Worm (Caenorhabditis elegans): Measurements from ENCODE around the gene spe-45.

Gene spe-45

DNA sequence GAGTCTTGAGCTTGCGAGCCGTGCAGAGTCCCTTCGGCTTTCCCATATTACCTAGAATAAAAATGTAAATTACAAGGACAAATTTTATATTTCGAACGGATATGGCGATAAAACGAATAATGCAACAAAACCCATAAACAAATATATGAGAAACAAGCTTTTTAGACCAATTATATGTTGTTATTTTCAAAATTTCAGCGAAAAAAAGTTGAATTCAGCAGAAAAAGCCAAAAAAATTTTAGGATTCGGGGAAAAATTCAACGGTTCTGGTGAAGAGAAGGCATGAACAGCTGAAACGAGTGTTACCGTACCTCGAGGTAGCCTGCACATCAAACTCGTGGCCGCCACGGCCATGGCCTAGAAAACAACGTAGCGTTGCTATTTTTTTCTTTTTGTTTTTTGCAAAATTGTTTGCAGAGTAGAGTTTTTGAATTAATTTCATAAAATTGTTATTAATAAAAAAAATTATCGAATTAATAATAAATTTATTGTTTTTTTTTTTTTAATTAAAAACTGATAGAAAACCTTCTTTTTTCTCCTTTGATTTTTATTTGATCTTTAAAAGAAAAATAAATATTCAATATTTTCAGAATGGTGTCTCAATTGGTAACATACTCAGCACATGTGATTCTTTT, 1.2 kb upstream of the spe-45 start, which contains the start of the genes rps-23 and dpm-3 (continued):
- peak; percentile 62 for TF ChIP-seq dve-1 (tag; optimal IDR thresholded peaks at IDR 0.05)
- TF ChIP-seq ceh-30 (tag; optimal IDR thresholded peaks at IDR 0.05), result peak; percentile 13
- TF ChIP-seq ceh-34 (tag; optimal IDR thresholded peaks at IDR 0.05), result peak; percentile 67
- peak; percentile 20 for TF ChIP-seq hlh-6 (tag; optimal IDR thresholded peaks at IDR 0.05)
- peak; percentile 58 for TF ChIP-seq Y22D7AL.16 (tag; optimal IDR thresholded peaks at IDR 0.05)
- TF ChIP-seq pqm-1 (tag; optimal IDR thresholded peaks at IDR 0.05), result peak; percentile 49
- peak; percentile 93 for TF ChIP-seq ets-4 (tag; optimal IDR thresholded peaks at IDR 0.05)
- TF ChIP-seq sdc-2 (tag; optimal IDR thresholded peaks at IDR 0.05), result peak; percentile 6
- no peak for TF ChIP-seq nhr-11 (tag; optimal IDR thresholded peaks at IDR 0.05)
- TF ChIP-seq K02D7.2 (tag; optimal IDR thresholded peaks at IDR 0.05), result no peak
- TF ChIP-seq ttx-3 (tag; optimal IDR thresholded peaks at IDR 0.05), result peak; percentile 36
- no peak for TF ChIP-seq ceh-9 (tag; optimal IDR thresholded peaks at IDR 0.05)
- TF ChIP-seq ceh-19 (GFP tag; optimal IDR thresholded peaks at IDR 0.05), result no peak
- peak; percentile 69 for TF ChIP-seq hlh-30 (tag; optimal IDR thresholded peaks at IDR 0.05; ENCODE audit: insufficient read depth)
- no peak for TF ChIP-seq C38D4.7 (GFP tag; optimal IDR thresholded peaks at IDR 0.05)
- TF ChIP-seq T23F11.4 (GFP tag; optimal IDR thresholded peaks at IDR 0.05), result peak; percentile 10
- no peak for TF ChIP-seq odd-2 (tag; optimal IDR thresholded peaks at IDR 0.05)

- TF ChIP-seq ceh-9 (tag; optimal IDR thresholded peaks at IDR 0.05) (no peak), hlh-15 (tag; optimal IDR thresholded peaks at IDR 0.05) (no peak), madf-2 (tag; optimal IDR thresholded peaks at IDR 0.05) (no peak), ceh-22 (tag; optimal IDR thresholded peaks at IDR 0.05) (no peak), unc-3 (GFP tag; conservative IDR thresholded peaks at IDR 0.05) (no peak), unc-3 (tag; optimal IDR thresholded peaks at IDR 0.05) (no peak), nhr-232 (tag; optimal IDR thresholded peaks at IDR 0.05) (no peak), ceh-45 (GFP tag; IDR thresholded peaks at IDR 0.05) (no peak), dve-1 (tag; optimal IDR thresholded peaks at IDR 0.05) (no peak), dmd-4 (tag; optimal IDR thresholded peaks at IDR 0.05; ENCODE audit: borderline replicate concordance) (no peak), hlh-6 (tag; optimal IDR thresholded peaks at IDR 0.05) (no peak), lin-11 (tag; optimal IDR thresholded peaks at IDR 0.05) (no peak), ttx-3 (tag; optimal IDR thresholded peaks at IDR 0.05) (no peak), elt-2 (tag; optimal IDR thresholded peaks at IDR 0.05) (no peak), K09A11.1 (tag; optimal IDR thresholded peaks at IDR 0.05; ENCODE audit: insufficient read depth) (no peak)
These were observed 4.8 kb downstream of the spe-45 start, which contains the start of gene F28D1.6 for ce11 chrIV:12385061-12385460. TSS of gene F28D1.6 (minus strand) at chrIV:12385161.

- TF ChIP-seq che-1 (tag; optimal IDR thresholded peaks at IDR 0.05) (no peak), ceh-24 (tag; optimal IDR thresholded peaks at IDR 0.05) (no peak)
These were observed 7.0 kb downstream of the spe-45 start, which contains the start of gene thn-2 for ce11 chrIV:12382864-12383263. TSS of gene thn-2 (plus strand) at chrIV:12383170.

DNA sequence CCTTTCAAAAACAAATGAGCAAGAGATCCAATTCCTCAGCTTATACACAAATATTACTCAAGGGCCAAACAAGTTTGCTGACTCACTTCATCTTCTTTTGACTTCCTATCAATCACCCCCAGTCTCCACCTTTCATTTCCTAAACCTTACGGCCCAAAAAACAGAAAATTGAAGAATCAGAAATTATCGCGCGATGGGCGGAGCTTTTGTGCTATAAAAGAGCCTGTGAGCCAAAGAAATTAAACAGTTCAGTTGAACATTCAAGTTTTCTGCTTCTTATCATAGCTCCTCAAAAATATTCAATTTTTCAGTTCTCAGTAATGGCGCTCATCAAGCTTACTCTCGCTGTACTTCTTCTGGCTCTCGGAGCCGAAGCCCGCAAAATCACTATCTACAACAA, 10.1 kb downstream of the spe-45 start, which contains the start of gene thn-1:
Gene thn-1, plus strand, starts transcription at position 301 of the 400 bp plus-strand sequence.
- TF ChIP-seq dve-1 (tag; optimal IDR thresholded peaks at IDR 0.05) (no peak), tbx-7 (tag; optimal IDR thresholded peaks at IDR 0.05) (no peak), lim-6 (tag; optimal IDR thresholded peaks at IDR 0.05) (no peak), pag-3 (tag; optimal IDR thresholded peaks at IDR 0.05; ENCODE audit: borderline replicate concordance) (no peak)

ce11 chrIV:12378919-12379318, 11.0 kb downstream of the spe-45 start:
- TF ChIP-seq ref-2 (tag; optimal IDR thresholded peaks at IDR 0.05) (no peak), gmeb-2 (tag; optimal IDR thresholded peaks at IDR 0.05) (no peak), ceh-2 (tag; optimal IDR thresholded peaks at IDR 0.05) (no peak), sox-2 (GFP tag; IDR thresholded peaks at IDR 0.05) (no peak), ceh-45 (GFP tag; IDR thresholded peaks at IDR 0.05) (no peak), madf-2 (tag; optimal IDR thresholded peaks at IDR 0.05) (no peak), tbx-2 (tag; optimal IDR thresholded peaks at IDR 0.05) (no peak), hlh-30 (tag; optimal IDR thresholded peaks at IDR 0.05; ENCODE audit: insufficient read depth) (no peak), K09A11.1 (tag; optimal IDR thresholded peaks at IDR 0.05; ENCODE audit: insufficient read depth) (no peak)

Data from whole organism, late embryonic.